Fruit fly (Drosophila melanogaster) ovary, adult (tissue): ENCODE data around the gene Claspin.
A peak's percentile ranks its signal among the peaks of the same experiment; 100 is the strongest.

Source experiments
- CG17801 ChIP-seq: fragments of 200-800 bp; optimal IDR thresholded peaks from 2 replicates; lab custom pipeline; 2019; ENCODE audit warnings: missing biosample characterization, mild to moderate bottlenecking, missing genetic modification characterization, moderate library complexity; ENCODE audit not compliant: partially characterized antibody

Gene Claspin

DNA sequence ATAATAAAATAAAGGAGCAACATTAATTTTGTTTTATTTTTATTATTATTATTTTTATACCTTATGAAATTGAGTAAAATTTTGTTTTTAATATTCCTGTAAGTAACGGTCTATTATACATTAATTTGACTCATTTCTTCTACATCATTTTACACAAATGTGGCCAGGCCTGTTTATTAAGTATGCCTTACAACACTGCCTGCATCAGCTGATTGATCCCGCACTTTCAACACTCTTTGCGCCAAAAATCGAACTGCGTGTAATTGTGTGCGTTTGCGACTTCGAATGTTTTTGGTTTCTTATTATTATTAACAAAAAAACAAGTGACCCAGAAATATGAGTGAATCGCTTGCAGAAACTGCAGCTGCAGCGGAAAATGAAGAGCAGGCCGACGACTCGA lies at the start of gene Claspin:
TSS of gene Claspin (plus strand) at position 185 of the 400 bp plus-strand sequence.
- no peak for TF ChIP-seq CG17801

DNA sequence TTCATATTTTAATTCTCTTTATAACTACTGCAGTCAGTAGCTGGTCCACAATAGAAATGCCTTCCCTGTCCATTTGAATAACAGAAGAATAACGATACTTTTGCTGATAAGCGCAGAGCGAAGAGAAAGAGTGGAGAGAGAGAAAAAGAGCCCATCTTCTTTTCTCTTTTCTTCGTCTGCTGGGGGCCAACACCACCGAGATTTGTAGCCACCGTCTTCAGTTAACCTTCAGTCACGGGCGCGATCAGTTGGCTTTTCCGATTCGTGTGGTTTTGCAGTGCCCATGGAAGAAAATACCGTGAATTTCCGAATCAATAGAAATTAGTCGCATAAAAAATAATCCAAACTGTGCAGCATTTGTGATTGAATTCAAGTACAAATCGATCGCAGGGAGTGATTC lies 49.8 kb upstream of the Claspin start, which contains the start of gene CG1273:
TSS of gene CG1273 (plus strand) at position 218 of the 400 bp plus-strand sequence.
- no peak for TF ChIP-seq CG17801

DNA sequence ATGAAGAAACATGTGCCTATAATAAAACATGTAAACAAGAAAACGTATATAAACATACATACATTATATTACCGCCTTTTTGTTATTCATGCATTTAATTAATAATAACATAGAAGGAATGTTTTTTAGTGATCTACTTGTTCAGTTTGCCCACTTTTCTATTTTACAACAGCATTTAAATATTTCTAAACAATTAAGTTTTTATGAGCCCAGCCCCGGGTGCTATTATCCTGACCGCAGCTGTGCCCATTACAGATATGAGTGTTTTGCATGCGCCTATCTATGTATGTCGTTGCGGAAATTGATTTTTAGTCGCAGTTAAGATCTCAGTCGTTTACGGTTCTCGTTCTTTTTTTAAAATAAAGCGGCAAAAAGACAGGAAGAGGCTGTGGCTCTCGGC lies 48.3 kb upstream of the Claspin start:
- TF ChIP-seq CG17801 = no peak

DNA sequence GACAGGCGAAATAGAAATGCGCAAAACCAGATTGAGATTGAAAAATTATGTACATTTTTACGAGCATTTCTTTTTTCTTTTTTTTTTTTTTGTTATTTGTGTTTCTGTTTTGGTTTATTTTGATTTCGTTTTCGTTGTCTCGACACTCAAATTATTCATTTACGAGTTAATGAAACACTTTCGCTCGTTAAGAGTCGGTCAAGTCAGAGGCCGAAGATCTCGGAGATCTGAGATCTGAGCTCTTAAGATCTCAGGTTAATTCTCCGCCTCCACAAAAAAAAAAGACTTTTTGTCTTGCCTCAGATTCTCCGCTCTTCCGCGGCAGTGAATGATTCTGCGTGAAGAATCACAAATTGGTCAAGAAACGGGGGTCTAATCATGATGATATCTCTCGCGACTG lies 47.4 kb upstream of the Claspin start:
- no peak for TF ChIP-seq CG17801

DNA sequence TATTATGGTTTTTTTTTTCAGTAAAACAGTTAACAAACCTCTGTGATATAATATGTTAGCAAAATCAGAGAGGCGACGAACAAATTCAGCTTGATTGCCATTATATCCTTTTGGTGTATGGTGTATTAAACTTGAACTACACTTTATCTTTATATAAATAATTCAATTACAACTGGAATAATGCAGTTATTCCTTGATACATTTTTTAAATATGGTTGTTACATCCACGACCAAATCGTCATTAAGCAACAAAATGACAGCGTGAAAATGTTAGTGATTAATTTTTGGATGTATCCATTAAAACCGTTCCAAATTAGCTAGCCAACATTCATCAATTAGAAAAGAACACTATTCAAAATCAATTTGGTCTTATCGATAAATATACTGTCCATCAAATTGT lies 45.9 kb upstream of the Claspin start, which contains the start of gene CG33764:
TSS of gene CG33764 (minus strand) at position 101 of the 400 bp plus-strand sequence.
- TF ChIP-seq CG17801 = no peak

DNA sequence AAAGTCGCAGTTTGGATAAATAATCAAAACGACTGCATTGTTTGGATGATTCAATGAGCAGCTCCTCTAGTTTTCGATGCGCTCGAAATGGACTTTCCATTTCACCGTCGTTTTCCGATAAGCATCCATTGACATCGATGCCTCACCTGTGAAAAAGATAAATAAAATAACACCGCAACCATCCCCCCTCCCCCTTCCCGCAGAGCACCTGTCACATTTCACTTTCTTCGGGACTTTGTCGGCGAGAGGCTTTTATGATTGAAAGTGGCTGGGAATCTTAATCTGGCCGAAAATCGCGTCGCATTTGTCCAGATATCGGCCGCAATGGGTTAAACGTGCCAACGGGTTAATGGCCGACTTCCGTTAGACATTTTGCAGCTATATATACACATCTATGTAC lies 44.1 kb upstream of the Claspin start:
- TF ChIP-seq CG17801 = no peak

DNA sequence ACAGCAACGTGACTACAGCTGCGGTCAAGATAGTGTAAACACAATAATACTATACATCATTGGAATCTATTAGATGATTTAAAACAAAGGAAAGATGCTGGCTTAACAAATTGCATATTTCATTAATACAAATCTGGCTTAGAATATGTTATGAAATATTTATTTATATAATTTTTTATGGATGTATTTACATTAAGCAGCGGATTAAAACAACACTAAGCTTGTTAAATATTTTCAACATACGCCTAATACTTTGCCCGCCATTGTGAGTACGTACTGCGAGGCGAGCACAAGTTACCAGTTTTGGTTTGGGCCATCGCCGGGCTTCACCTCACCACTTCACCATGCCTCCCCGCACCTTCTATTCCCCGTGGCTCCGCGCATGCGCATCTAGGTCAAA lies 43.4 kb upstream of the Claspin start:
- no peak for TF ChIP-seq CG17801

DNA sequence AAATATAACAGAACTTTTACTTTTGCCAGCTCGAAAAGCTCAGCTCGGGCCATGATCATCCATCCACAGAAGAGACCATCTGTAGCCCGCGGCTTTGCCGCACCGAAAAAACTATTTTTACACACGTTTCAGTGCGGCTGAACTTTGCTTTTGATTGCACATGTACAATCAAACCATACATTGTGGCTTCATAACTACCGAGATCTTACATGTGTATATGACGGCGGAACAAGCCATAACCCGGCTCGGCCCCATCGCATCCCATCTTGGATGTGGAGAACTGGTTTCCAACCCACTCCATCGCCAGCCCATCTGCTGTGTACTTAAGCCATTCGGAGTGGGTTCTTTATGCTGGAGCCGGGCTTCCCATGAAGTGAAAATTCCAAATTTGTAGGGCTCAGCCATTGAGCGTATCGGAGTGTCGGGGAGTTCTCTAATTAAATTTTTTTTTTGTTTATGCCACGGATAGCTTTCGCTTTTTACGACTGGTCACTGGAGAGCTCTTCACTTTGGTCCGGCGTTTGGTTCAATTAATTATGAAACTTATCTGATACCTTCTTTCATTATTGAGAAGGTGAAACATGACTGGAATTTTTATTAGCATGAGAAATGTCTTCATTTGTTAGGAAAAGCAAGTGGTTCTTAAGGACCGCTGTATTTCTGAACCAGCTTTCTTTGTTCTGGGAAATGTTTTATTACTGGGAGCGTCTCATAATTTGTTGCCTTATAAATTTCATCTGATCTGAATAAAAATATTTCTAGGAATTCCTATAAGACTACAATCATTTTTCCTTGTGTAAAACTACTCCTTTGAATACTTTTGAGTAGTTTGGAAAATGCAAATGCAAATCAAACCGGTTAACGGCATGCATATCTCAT lies 42.1 kb upstream of the Claspin start:
- TF ChIP-seq CG17801 = no peak

DNA sequence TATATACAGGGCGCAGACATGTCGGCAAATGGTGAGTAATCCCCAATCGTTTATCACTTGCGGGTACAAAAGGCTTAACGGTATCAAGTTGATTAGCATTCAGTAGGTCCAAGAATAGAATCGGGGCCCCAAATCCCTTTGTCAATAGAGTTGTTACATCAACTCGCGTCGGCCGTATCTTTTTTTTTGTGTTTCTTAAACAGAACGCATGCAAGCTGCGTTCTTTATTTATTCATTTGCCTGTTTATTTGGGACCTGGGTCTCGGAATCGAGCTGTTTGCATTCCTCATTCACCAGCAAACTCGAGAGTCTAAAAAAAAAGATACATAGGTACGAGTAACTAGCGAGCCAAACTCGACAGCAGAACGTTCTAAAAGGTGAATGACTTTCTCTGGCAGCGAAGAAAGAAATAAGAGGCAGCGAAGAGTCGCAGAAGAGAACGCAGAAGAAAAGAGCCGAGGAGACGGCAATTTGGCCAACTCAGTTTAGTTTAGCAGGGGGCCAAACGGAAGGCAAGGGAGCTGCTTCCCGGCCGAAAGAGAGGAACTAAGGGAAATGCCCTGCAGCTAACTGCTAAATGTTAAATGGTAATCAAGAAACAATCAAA lies 41.0 kb upstream of the Claspin start:
- TF ChIP-seq CG17801 = no peak

DNA sequence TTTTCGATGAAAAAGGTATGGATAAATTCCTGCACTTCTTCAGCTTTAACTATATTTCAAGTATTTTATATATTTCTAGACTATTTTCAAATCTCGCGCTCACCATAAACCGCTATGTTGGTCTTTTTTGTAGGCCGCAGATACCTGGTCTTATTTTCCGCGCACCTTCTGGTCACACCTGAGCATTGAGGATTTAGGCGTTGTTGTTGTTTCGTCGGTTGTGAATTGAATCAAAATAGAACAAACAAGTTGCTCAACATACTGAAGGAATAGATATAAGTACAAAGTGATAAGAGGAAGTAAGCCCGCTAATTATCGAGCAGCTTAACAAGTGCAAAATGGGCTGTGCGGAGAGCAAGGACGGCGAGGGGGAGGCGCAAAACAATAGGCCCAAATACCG lies 35.5 kb upstream of the Claspin start, which contains the start of gene Ctl1:
TSS of gene Ctl1 (plus strand) at position 167 of the 400 bp plus-strand sequence.
- TF ChIP-seq CG17801 = no peak

DNA sequence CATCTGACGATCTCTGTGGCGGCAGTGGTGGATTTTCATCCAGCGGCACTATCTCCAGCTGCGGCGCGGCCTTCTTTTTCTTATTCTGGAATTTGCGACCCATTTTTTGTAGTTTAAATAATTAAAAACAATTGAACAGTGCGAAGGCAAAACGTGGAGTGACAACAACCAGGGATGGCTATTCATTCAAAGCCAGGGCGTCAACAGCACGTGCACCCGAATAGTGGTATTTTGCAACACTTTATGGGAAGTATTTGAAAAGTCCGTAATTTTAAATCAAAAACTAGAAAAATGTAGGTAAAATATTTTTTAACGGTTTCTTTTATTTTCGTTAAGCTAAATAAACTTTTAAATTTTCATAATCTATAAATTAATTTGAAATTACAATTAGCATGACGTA lies 30.7 kb upstream of the Claspin start, which contains the start of gene CG11583:
TSS of gene CG11583 (minus strand) at position 191 of the 400 bp plus-strand sequence.
- TF ChIP-seq CG17801 = peak; percentile 60

DNA sequence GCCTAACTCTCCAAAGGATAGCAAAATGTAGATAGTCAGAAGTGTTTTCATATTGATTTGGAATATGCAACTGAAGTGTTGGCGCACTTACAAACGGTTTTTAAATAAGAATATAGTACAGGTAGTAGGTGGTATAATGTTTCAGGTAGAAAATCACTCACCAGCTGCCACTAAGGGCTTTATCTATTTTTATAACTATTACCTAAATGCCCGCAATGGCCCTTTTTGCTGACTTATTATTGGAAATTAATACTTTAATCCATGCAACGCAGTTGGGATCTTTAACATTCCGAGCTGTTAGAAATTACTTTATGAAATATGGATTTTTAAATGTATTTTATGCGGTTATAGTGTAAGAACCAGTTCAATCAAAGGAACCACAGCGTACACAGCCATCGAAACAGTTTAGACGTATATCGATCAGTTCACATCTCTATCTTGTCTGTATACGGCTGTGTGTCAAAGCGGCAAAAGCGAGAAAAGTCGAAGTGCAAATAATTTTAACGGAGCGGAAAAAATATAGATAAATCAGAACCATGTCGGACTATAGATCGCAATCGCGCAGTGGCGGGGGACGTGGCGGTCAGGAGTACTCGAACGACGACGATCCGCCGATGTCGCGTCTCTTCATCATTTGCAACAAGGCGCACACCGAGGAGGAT lies 29.7 kb upstream of the Claspin start, which contains the start of the genes srw and CG1316:
TSS of gene srw (minus strand) at position 51 of the 662 bp plus-strand sequence.
TSS of gene CG1316 (plus strand) at position 424 of the 662 bp plus-strand sequence.
- peak; percentile 47 for TF ChIP-seq CG17801

DNA sequence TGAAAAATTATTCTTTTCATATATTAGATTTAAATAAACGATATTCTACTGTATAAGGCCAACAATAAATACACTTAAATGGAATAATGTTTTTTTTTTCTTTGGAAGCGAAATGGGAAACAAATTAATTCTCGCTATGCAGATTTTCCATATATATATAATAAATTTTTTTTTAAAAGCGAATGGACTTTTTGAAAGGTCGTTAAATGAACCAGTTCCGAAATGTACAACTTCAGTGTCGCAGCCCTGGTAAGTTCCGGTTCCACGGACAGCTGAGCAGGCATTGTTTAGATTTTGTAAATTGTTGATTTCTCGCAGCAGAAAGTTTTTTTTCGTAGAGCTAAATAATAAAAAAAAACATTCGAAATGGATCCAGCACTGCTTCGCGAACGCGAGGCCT lies 26.5 kb upstream of the Claspin start, which contains the start of gene TfIIEbeta:
TSS of gene TfIIEbeta (plus strand) at position 255 of the 400 bp plus-strand sequence.
- TF ChIP-seq CG17801 = no peak

DNA sequence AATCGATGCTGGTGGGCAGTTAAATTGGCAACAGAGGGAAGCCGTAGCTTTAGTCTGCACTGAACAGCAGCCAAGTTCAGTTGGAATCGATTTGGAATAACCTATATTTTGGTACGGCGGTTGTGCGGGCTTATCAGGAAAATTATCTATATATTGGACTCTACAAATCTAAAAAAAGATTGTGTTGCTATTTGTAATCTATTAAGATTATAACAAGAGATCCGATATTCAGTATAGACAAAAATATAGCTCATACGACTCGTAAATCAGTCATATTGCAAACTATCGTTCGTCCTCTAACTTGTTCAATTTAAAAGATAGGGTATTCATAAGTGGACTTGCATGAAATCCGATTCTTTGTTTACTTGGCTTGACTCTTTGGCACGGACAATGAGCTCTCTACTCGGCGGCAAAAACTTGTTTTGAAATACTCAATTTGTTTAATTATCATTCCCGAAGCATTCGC lies 24.7 kb upstream of the Claspin start, which contains the start of gene Hexo1:
TSS of gene Hexo1 (plus strand) at position 51 of the 466 bp plus-strand sequence.
- TF ChIP-seq CG17801 = peak; percentile 16

DNA sequence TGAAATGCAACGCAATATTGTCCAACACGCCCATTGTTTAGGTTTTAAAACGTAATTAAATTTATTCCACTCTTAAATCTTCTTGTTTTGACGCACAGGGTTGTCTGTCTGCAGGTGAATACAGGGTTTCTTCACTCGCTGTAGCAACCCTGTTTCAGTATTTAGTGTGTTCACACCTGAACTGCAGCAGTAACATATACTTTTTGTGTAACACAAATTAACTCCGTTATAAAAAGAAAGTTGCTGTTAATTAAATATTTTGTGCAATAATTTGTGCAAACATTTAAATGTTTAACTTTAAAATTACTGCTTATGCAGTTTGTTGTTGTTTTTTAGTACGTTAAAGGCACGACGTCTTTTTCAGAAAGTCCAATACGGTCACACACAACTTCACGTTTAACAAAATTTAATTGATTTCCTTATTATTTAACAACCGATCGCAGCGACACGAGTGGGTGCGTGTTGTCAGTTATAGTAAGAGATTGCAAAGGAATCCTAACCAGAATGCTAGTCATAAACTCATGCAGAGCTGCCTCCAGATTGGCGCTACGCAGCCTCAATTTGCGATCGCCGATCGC lies 21.1 kb upstream of the Claspin start, which contains the start of the genes CG15012 and Fdx2:
TSS of gene CG15012 (minus strand) at position 127 of the 578 bp plus-strand sequence.
TSS of gene Fdx2 (plus strand) at position 363 of the 578 bp plus-strand sequence.
- TF ChIP-seq CG17801 = peak; percentile 64

DNA sequence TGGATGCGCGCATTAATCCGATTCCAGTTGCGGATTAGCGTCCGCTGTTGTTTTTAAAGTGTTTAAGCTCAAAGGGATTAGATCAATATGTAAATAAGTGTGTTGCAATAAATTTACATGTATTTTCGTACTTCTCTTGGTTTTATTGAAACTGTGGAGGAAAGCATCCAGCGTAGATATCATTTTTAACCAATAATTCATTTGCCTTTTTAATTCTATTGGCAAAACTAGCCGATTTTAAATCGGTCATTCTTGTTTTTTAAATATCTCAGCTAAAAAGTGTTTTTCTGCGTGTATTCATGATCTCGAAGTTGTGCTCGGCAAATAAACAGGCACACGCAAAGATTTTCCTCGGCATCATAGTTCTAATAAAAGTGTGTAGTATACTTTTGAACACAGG lies 20.0 kb upstream of the Claspin start:
- TF ChIP-seq CG17801 = no peak
